Fruit fly (Drosophila melanogaster) whole organism, embryonic: Measurements from ENCODE around the gene Csk.

ENCODE experiments used
- B-H1 ChIP-seq: fragments of 200-800 bp; sonication (Bioruptor generic); IDR thresholded peaks from 3 replicates; pipeline ENCODE4 v1.3.6; 2022; ENCODE audit warnings: missing biosample characterization, missing genetic modification characterization
- Bgb ChIP-seq: fragments of 200-800 bp; sonication (Bioruptor generic); IDR thresholded peaks from 2 replicates; pipeline ENCODE4 v1.3.6; 2022; ENCODE audit warnings: missing biosample characterization, missing genetic modification characterization; ENCODE audit not compliant: partially characterized antibody
- CG10366 ChIP-seq: fragments of 200-800 bp; sonication (Bioruptor generic); IDR thresholded peaks from 2 replicates; pipeline ENCODE4 v1.3.6; 2022; ENCODE audit warnings: missing biosample characterization, missing genetic modification characterization
- CG1233 ChIP-seq: fragments of 200-800 bp; sonication (Bioruptor generic); optimal IDR thresholded peaks from 4 replicates; lab custom pipeline; 2018; ENCODE audit warnings: missing biosample characterization, mild to moderate bottlenecking, missing genetic modification characterization
- CG13424 ChIP-seq: fragments of 200-800 bp; sonication (Bioruptor generic); optimal IDR thresholded peaks from 2 replicates; lab custom pipeline; 2019; ENCODE audit warnings: missing biosample characterization, mild to moderate bottlenecking, missing genetic modification characterization, moderate library complexity
- CG14667 ChIP-seq: fragments of 200-800 bp; sonication (Bioruptor generic); IDR thresholded peaks from 2 replicates; pipeline ENCODE4 v1.3.6; 2022; ENCODE audit warnings: missing biosample characterization, missing genetic modification characterization
- CG1603 ChIP-seq: fragments of 200-800 bp; sonication (Bioruptor generic); optimal IDR thresholded peaks from 2 replicates; lab custom pipeline; 2019; ENCODE audit warnings: missing biosample characterization, mild to moderate bottlenecking, missing genetic modification characterization, moderate library complexity
- CG16813 ChIP-seq: fragments of 200-800 bp; sonication (Bioruptor generic); IDR thresholded peaks from 3 replicates; pipeline ENCODE4 v1.3.6; 2022; ENCODE audit warnings: missing biosample characterization, missing genetic modification characterization; ENCODE audit not compliant: partially characterized antibody
- CG17829 ChIP-seq: fragments of 200-800 bp; optimal IDR thresholded peaks from 2 replicates; lab custom pipeline; 2019; ENCODE audit warnings: missing biosample characterization, mild to moderate bottlenecking, missing genetic modification characterization, moderate library complexity
- CG2129 ChIP-seq: fragments of 200-800 bp; sonication (Bioruptor generic); IDR thresholded peaks from 2 replicates; pipeline ENCODE4 v1.3.6; 2022; ENCODE audit warnings: missing biosample characterization, missing genetic modification characterization; ENCODE audit not compliant: partially characterized antibody
- CG3847 ChIP-seq: fragments of 200-800 bp; sonication (Bioruptor generic); IDR thresholded peaks from 2 replicates; pipeline ENCODE4 v1.3.6; 2022; ENCODE audit warnings: missing biosample characterization, missing genetic modification characterization
- CG6683 ChIP-seq: fragments of 200-800 bp; sonication (Bioruptor generic); optimal IDR thresholded peaks from 2 replicates; lab custom pipeline; 2017; ENCODE audit warnings: missing biosample characterization, mild to moderate bottlenecking, missing genetic modification characterization, missing genetic modification reagents
- CG6791 ChIP-seq: fragments of 200-800 bp; sonication (Bioruptor generic); IDR thresholded peaks from 3 replicates; pipeline ENCODE4 v1.3.6; 2022; ENCODE audit warnings: missing biosample characterization, missing genetic modification characterization; ENCODE audit not compliant: partially characterized antibody
- CG9797 ChIP-seq: fragments of 200-800 bp; sonication (Bioruptor generic); optimal IDR thresholded peaks from 3 replicates; lab custom pipeline; 2018; ENCODE audit warnings: missing biosample characterization, mild to moderate bottlenecking, missing genetic modification characterization
- CHES-1-like ChIP-seq: fragments of 200-800 bp; sonication (Bioruptor generic); optimal IDR thresholded peaks from 2 replicates; lab custom pipeline; 2016; ENCODE audit warnings: missing biosample characterization, missing genetic modification characterization
- CrebB ChIP-seq: fragments of 200-800 bp; sonication (Bioruptor generic); optimal IDR thresholded peaks from 3 replicates; lab custom pipeline; 2018; ENCODE audit warnings: missing biosample characterization, mild to moderate bottlenecking, missing genetic modification characterization
- Dip2 ChIP-seq: fragments of 200-800 bp; sonication (Bioruptor generic); IDR thresholded peaks from 2 replicates; pipeline ENCODE4 v1.3.6; 2022; ENCODE audit warnings: missing biosample characterization, missing genetic modification characterization
- Dll ChIP-seq: fragments of 200-800 bp; sonication (Bioruptor generic); IDR thresholded peaks from 4 replicates; pipeline ENCODE4 v1.3.6; 2022; ENCODE audit warnings: missing biosample characterization, missing genetic modification characterization; ENCODE audit not compliant: partially characterized antibody
- Doc2 ChIP-seq: fragments of 200-800 bp; sonication (Bioruptor generic); IDR thresholded peaks from 2 replicates; pipeline ENCODE4 v1.3.6; 2022; ENCODE audit warnings: missing biosample characterization, missing genetic modification characterization
- Doc3 ChIP-seq: fragments of 200-800 bp; sonication (Bioruptor generic); IDR thresholded peaks from 3 replicates; pipeline ENCODE4 v1.3.6; 2022; ENCODE audit warnings: missing biosample characterization, missing genetic modification characterization; ENCODE audit not compliant: partially characterized antibody
- Dp ChIP-seq: fragments of 200-800 bp; sonication (Bioruptor generic); optimal IDR thresholded peaks from 2 replicates; lab custom pipeline; 2018; ENCODE audit warnings: missing biosample characterization, mild to moderate bottlenecking, missing genetic modification characterization, moderate library complexity
- Dref ChIP-seq: fragments of 200-800 bp; sonication (Bioruptor generic); IDR thresholded peaks from 2 replicates; pipeline ENCODE4 v1.3.6; 2022; ENCODE audit warnings: missing biosample characterization, missing genetic modification characterization
- E2f2 ChIP-seq: fragments of 200-800 bp; sonication (Bioruptor generic); IDR thresholded peaks from 2 replicates; pipeline ENCODE4 v1.3.6; 2022; ENCODE audit warnings: missing biosample characterization, missing genetic modification characterization
- Gug ChIP-seq: fragments of 200-800 bp; sonication (Bioruptor generic); IDR thresholded peaks from 4 replicates; pipeline ENCODE4 v1.3.6; 2022; ENCODE audit warnings: missing biosample characterization, missing genetic modification characterization
- HmgZ ChIP-seq: fragments of 200-800 bp; sonication (Bioruptor generic); optimal IDR thresholded peaks from 2 replicates; lab custom pipeline; 2018; ENCODE audit warnings: missing biosample characterization, mild to moderate bottlenecking, missing genetic modification characterization
- Lhr ChIP-seq: fragments of 200-800 bp; sonication (Bioruptor generic); optimal IDR thresholded peaks from 3 replicates; lab custom pipeline; 2017; ENCODE audit warnings: mild to moderate bottlenecking, missing biosample characterization, missing genetic modification reagents, missing genetic modification characterization
- Ptx1 ChIP-seq: fragments of 200-800 bp; sonication (Bioruptor generic); IDR thresholded peaks from 2 replicates; pipeline ENCODE4 v1.3.6; 2022; ENCODE audit warnings: missing biosample characterization, missing genetic modification characterization
- Sin3A ChIP-seq: fragments of >200 bp; optimal IDR thresholded peaks from 2 replicates; lab custom pipeline; 2018
- Sry-δ ChIP-seq: fragments of 200-800 bp; sonication (Bioruptor generic); optimal IDR thresholded peaks from 2 replicates; lab custom pipeline; 2016; ENCODE audit warnings: missing biosample characterization, missing genetic modification characterization
- Stat92E ChIP-seq, 3 experiments: fragments of >200 bp in 2 of 3; fragments of 200-800 bp in 1 of 3; sonication (Bioruptor generic) in 1 of 3; optimal IDR thresholded peaks; 2 replicates each; lab custom pipeline; 2017 to 2019; ENCODE audit warnings: missing biosample characterization in 3 of 3, missing genetic modification characterization in 3 of 3, mild to moderate bottlenecking in 1 of 3, moderate library complexity in 1 of 3
- YL-1 ChIP-seq: fragments of 200-800 bp; sonication (Bioruptor generic); optimal IDR thresholded peaks from 3 replicates; lab custom pipeline; 2017; ENCODE audit warnings: missing biosample characterization, mild to moderate bottlenecking, missing genetic modification characterization
- amos ChIP-seq: fragments of 200-800 bp; sonication (Bioruptor generic); IDR thresholded peaks from 2 replicates; pipeline ENCODE4 v1.3.6; 2022; ENCODE audit warnings: missing biosample characterization, missing genetic modification characterization; ENCODE audit not compliant: partially characterized antibody
- ase ChIP-seq: fragments of 200-800 bp; sonication (Bioruptor generic); IDR thresholded peaks from 3 replicates; pipeline ENCODE4 v1.3.6; 2022; ENCODE audit warnings: missing biosample characterization, missing genetic modification characterization
- bbx ChIP-seq: fragments of 200-800 bp; sonication (Bioruptor generic); IDR thresholded peaks from 2 replicates; pipeline ENCODE4 v1.3.6; 2022; ENCODE audit warnings: missing biosample characterization, missing genetic modification characterization; ENCODE audit not compliant: partially characterized antibody
- bcd ChIP-seq: fragments of 200-800 bp; sonication (Bioruptor generic); optimal IDR thresholded peaks from 2 replicates; lab custom pipeline; 2017; ENCODE audit warnings: missing biosample characterization, mild to moderate bottlenecking, missing genetic modification characterization
- bowl ChIP-seq: fragments of 200-800 bp; sonication (Bioruptor generic); IDR thresholded peaks from 2 replicates; pipeline ENCODE4 v1.3.6; 2022; ENCODE audit warnings: missing biosample characterization, missing genetic modification characterization
- gfzf ChIP-seq: fragments of 200-800 bp; sonication (Bioruptor generic); optimal IDR thresholded peaks from 2 replicates; lab custom pipeline; 2016; ENCODE audit warnings: missing biosample characterization, mild to moderate bottlenecking, missing genetic modification characterization, moderate library complexity
- knrl ChIP-seq: fragments of 200-800 bp; sonication (Bioruptor generic); IDR thresholded peaks from 3 replicates; pipeline ENCODE4 v1.3.6; 2022; ENCODE audit warnings: missing biosample characterization, missing genetic modification characterization; ENCODE audit not compliant: partially characterized antibody
- nmo ChIP-seq: fragments of 200-800 bp; sonication (Bioruptor generic); optimal IDR thresholded peaks from 2 replicates; lab custom pipeline; 2018; ENCODE audit warnings: missing biosample characterization, mild to moderate bottlenecking, missing genetic modification characterization, moderate library complexity
- phol ChIP-seq: fragments of 200-800 bp; sonication (Bioruptor generic); optimal IDR thresholded peaks from 3 replicates; lab custom pipeline; 2018; ENCODE audit warnings: missing biosample characterization, mild to moderate bottlenecking, missing genetic modification characterization, moderate library complexity
- prd ChIP-seq, 3 experiments: fragments of >200 bp in 2 of 3; fragments of 200-800 bp in 1 of 3; sonication (Bioruptor generic) in 1 of 3; optimal IDR thresholded peaks in 2 of 3; IDR thresholded peaks in 1 of 3; 2 replicates in 2 of 3; 3 replicates in 1 of 3; pipeline versions ENCODE4 v1.3.6 to Lab custom; 2017 to 2022; ENCODE audit warnings: missing biosample characterization in 1 of 3, missing genetic modification characterization in 1 of 3
- sna ChIP-seq: fragments of 200-800 bp; sonication (Bioruptor generic); IDR thresholded peaks from 2 replicates; pipeline ENCODE4 v1.3.6; 2022; ENCODE audit warnings: missing biosample characterization, missing genetic modification characterization; ENCODE audit not compliant: partially characterized antibody
- tna ChIP-seq: fragments of 200-800 bp; sonication (Bioruptor generic); IDR thresholded peaks from 2 replicates; pipeline ENCODE4 v1.3.6; 2022; ENCODE audit warnings: missing biosample characterization, missing genetic modification characterization; ENCODE audit not compliant: partially characterized antibody
- trem ChIP-seq: fragments of 200-800 bp; optimal IDR thresholded peaks from 3 replicates; lab custom pipeline; 2019; ENCODE audit warnings: missing biosample characterization, mild to moderate bottlenecking, missing genetic modification characterization, moderate library complexity
- unc-4 ChIP-seq: fragments of 200-800 bp; sonication (Bioruptor generic); IDR thresholded peaks from 2 replicates; pipeline ENCODE4 v1.3.6; 2022; ENCODE audit warnings: missing biosample characterization, missing genetic modification characterization; ENCODE audit not compliant: partially characterized antibody
- vnd ChIP-seq: fragments of 200-800 bp; sonication (Bioruptor generic); IDR thresholded peaks from 3 replicates; pipeline ENCODE4 v1.3.6; 2022; ENCODE audit warnings: missing biosample characterization, missing genetic modification characterization; ENCODE audit not compliant: partially characterized antibody
- zen2 ChIP-seq: fragments of 200-800 bp; sonication (Bioruptor generic); IDR thresholded peaks from 3 replicates; pipeline ENCODE4 v1.3.6; 2022; ENCODE audit warnings: missing biosample characterization, missing genetic modification characterization; ENCODE audit not compliant: partially characterized antibody

Csk gene

DNA sequence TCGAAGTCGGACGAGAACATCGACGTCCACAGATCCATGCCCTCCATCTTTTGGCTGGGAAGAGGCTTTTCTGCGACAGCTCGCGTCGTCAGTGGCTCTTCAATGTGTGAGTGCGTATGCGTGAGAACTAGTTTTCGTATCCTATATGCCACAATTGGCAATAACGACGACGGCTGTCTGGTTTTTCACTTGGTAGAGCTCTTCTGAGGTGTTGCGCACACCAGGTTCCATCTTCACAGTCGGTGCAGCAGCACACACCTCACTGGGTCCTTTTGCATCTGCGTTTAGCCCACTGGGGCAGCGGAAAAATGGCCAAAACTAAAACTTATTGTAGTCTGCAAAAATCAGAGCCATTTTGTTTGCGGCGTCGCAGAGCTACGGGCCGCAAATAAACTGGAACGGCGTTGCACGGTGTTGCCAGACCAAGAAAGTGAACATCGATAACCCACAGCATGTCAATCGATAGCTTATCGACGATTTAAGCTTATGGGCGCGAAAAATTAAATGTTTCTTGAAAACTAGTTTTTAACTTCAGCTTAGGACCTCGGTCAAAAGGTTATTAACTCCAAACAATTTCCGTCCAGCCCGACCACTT lies 60.6 kb downstream of the Csk start, which contains the start of gene CG6791 (continued):
- TF ChIP-seq Doc2 (GFP tag; lab: Robert Waterston, UW), result no peak
- peak; percentile 42 for TF ChIP-seq Lhr (GFP tag; lab: Kevin White, UChicago)
- TF ChIP-seq phol (tag; lab: Kevin White, UChicago), result peak; percentile 86
- TF ChIP-seq CG17829 (tag; lab: Kevin White, UChicago), result peak; percentile 12
- peak; percentile 83 for TF ChIP-seq zen2
- TF ChIP-seq CG3847 (GFP tag; lab: Robert Waterston, UW), result peak; percentile 58
- TF ChIP-seq CG1233 (GFP tag; lab: Kevin White, UChicago), result no peak
- peak; percentile 96 for TF ChIP-seq Dref (GFP tag; lab: Robert Waterston, UW)
- TF ChIP-seq Sin3A (lab: Kevin White, UChicago), result peak; percentile 51
- TF ChIP-seq Stat92E (GFP tag; optimal IDR thresholded peaks at IDR 0.05; lab: Kevin White, UChicago), result peak in 1 of 3 experiments; percentile 13
- peak; percentile 31 for TF ChIP-seq HmgZ (tag; lab: Kevin White, UChicago)
- TF ChIP-seq CG14667, result no peak
- TF ChIP-seq Bgb, result peak; percentile 92
- peak; percentile 97 for TF ChIP-seq Dp (GFP tag; lab: Kevin White, UChicago)
- peak; percentile 78 for TF ChIP-seq tna (GFP tag; lab: Robert Waterston, UW)
- TF ChIP-seq E2f2 (GFP tag; lab: Robert Waterston, UW), result peak; percentile 99
- peak; percentile 47 for TF ChIP-seq trem
- TF ChIP-seq Doc3 (GFP tag; lab: Robert Waterston, UW), result peak; percentile 74
- TF ChIP-seq Dll (GFP tag; lab: Robert Waterston, UW), result peak; percentile 88
- peak; percentile 96 for TF ChIP-seq CG6791
- TF ChIP-seq knrl (GFP tag; lab: Robert Waterston, UW), result peak; percentile 83
- TF ChIP-seq CG9797 (GFP tag; lab: Kevin White, UChicago), result peak; percentile 29
- TF ChIP-seq CHES-1-like, result peak; percentile 4
- TF ChIP-seq Dip2 (GFP tag; lab: Robert Waterston, UW), result no peak
- no peak for TF ChIP-seq prd (optimal IDR thresholded peaks at IDR 0.05; lab: Kevin White, UChicago)
- TF ChIP-seq prd (GFP tag; IDR thresholded peaks at IDR 0.05; lab: Robert Waterston, UW), result no peak
- TF ChIP-seq CG10366 (GFP tag; lab: Robert Waterston, UW), result no peak
- TF ChIP-seq Gug (GFP tag; lab: Robert Waterston, UW), result no peak
- no peak for TF ChIP-seq B-H1 (GFP tag; lab: Robert Waterston, UW)
- TF ChIP-seq CG6683 (GFP tag; lab: Kevin White, UChicago), result peak; percentile 18
- TF ChIP-seq CG1603 (tag; lab: Kevin White, UChicago), result no peak
- TF ChIP-seq CG13424, result no peak
- TF ChIP-seq amos, result peak; percentile 90
- TF ChIP-seq gfzf (GFP tag; lab: Kevin White, UChicago), result peak; percentile 22
- TF ChIP-seq CG16813 (GFP tag; lab: Robert Waterston, UW), result peak; percentile 84
- peak; percentile 90 for TF ChIP-seq unc-4
- peak; percentile 16 for TF ChIP-seq nmo (GFP tag; lab: Kevin White, UChicago)
- no peak for TF ChIP-seq bowl (GFP tag; lab: Robert Waterston, UW)
- peak; percentile 69; the same call in 2 of the 3 replicates for TF ChIP-seq vnd
- peak; percentile 57; the same call in 1 of the 2 replicates for TF ChIP-seq CG2129
- TF ChIP-seq YL-1 (GFP tag; lab: Kevin White, UChicago), result peak; percentile 92
- peak; percentile 21; the same call in 1 of the 2 replicates for TF ChIP-seq Ptx1
- peak; percentile 11 for TF ChIP-seq bcd (GFP tag; lab: Kevin White, UChicago)
- no peak for TF ChIP-seq CrebB (tag; lab: Kevin White, UChicago)
- TF ChIP-seq sna (GFP tag; lab: Robert Waterston, UW), result peak; percentile 78
- TF ChIP-seq bbx, result peak; percentile 93
- no peak for TF ChIP-seq ase
- peak; percentile 74 for TF ChIP-seq Sry-δ
